Worm (Caenorhabditis elegans) whole organism, L3 larva: ENCODE results near the gene stg-1.

Experiments
- R02D3.7 ChIP-seq: fragments of 150-350 bp; optimal IDR thresholded peaks from 2 replicates; lab custom pipeline; 2014; ENCODE audit warnings: missing biosample characterization, missing genetic modification characterization
- ZK546.5 ChIP-seq: sonication (generic microtip); optimal IDR thresholded peaks from 2 replicates; lab custom pipeline; 2017; ENCODE audit warnings: missing biosample characterization, missing genetic modification characterization
- aly-2 ChIP-seq: fragments of 150-350 bp; optimal IDR thresholded peaks from 2 replicates; lab custom pipeline; 2014; ENCODE audit warnings: missing biosample characterization, missing genetic modification characterization
- ceh-16 ChIP-seq: sonication (generic microtip); optimal IDR thresholded peaks from 2 replicates; lab custom pipeline; 2017; ENCODE audit warnings: missing biosample characterization, missing genetic modification characterization
- ceh-82 ChIP-seq: fragments of 150-350 bp; optimal IDR thresholded peaks from 2 replicates; lab custom pipeline; 2014; ENCODE audit warnings: missing biosample characterization, missing genetic modification characterization
- daf-12 ChIP-seq: fragments of 150-350 bp; optimal IDR thresholded peaks from 2 replicates; lab custom pipeline; 2014; ENCODE audit warnings: missing biosample characterization, missing genetic modification reagents, missing genetic modification characterization
- egl-5 ChIP-seq: fragments of 150-350 bp; optimal IDR thresholded peaks from 2 replicates; lab custom pipeline; 2017; ENCODE audit warnings: missing biosample characterization, missing genetic modification reagents, missing genetic modification characterization, inconsistent platforms
- elt-1 ChIP-seq: fragments of 150-350 bp; optimal IDR thresholded peaks from 2 replicates; lab custom pipeline; 2014; ENCODE audit warnings: missing biosample characterization, missing genetic modification characterization
- elt-2 ChIP-seq: sonication (generic microtip); optimal IDR thresholded peaks from 2 replicates; lab custom pipeline; 2016; ENCODE audit warnings: missing genetic modification reagents, mild to moderate bottlenecking, missing genetic modification characterization, missing compliant biosample characterization
- eor-1 ChIP-seq, 2 experiments: fragments of 150-350 bp; optimal IDR thresholded peaks; 2 replicates each; lab custom pipeline; 2014 to 2018; ENCODE audit warnings: missing biosample characterization in 2 of 2, missing genetic modification characterization in 2 of 2
- fkh-10 ChIP-seq: sonication (generic microtip); optimal IDR thresholded peaks from 2 replicates; lab custom pipeline; 2017; ENCODE audit warnings: missing biosample characterization, missing genetic modification reagents, missing genetic modification characterization
- fkh-2 ChIP-seq: fragments of 150-350 bp; optimal IDR thresholded peaks from 2 replicates; lab custom pipeline; 2014; ENCODE audit warnings: missing biosample characterization, missing genetic modification reagents, missing genetic modification characterization
- fos-1 ChIP-seq: fragments of 150-350 bp; optimal IDR thresholded peaks from 2 replicates; lab custom pipeline; 2014; ENCODE audit warnings: missing biosample characterization, missing genetic modification characterization
- hmg-11 ChIP-seq: sonication (generic microtip); optimal IDR thresholded peaks from 2 replicates; lab custom pipeline; 2016; ENCODE audit warnings: missing genetic modification characterization, missing compliant biosample characterization
- jun-1 ChIP-seq: fragments of 150-350 bp; optimal IDR thresholded peaks from 2 replicates; lab custom pipeline; 2014; ENCODE audit warnings: missing biosample characterization, missing genetic modification reagents, missing genetic modification characterization
- lin-15B ChIP-seq: fragments of 150-350 bp; optimal IDR thresholded peaks from 2 replicates; lab custom pipeline; 2014; ENCODE audit warnings: missing biosample characterization, missing genetic modification characterization
- lin-39 ChIP-seq: fragments of 150-350 bp; optimal IDR thresholded peaks from 2 replicates; lab custom pipeline; 2018; ENCODE audit warnings: missing biosample characterization, missing genetic modification reagents, missing genetic modification characterization
- mdl-1 ChIP-seq: fragments of 150-350 bp; optimal IDR thresholded peaks from 2 replicates; lab custom pipeline; 2014; ENCODE audit warnings: missing biosample characterization, missing genetic modification characterization
- mml-1 ChIP-seq: fragments of 150-350 bp; sonication (generic microtip); optimal IDR thresholded peaks from 3 replicates; lab custom pipeline; 2014; ENCODE audit warnings: missing biosample characterization, missing genetic modification characterization
- nfya-1 ChIP-seq: sonication (generic microtip); optimal IDR thresholded peaks from 2 replicates; lab custom pipeline; 2017; ENCODE audit warnings: missing genetic modification characterization, mild to moderate bottlenecking, missing compliant biosample characterization, antibody characterized with exemption, moderate library complexity; ENCODE audit not compliant: insufficient read depth
- nhr-11 ChIP-seq: fragments of 150-350 bp; optimal IDR thresholded peaks from 2 replicates; lab custom pipeline; 2014; ENCODE audit warnings: missing biosample characterization, missing genetic modification characterization
- nhr-12 ChIP-seq: fragments of 150-350 bp; optimal IDR thresholded peaks from 2 replicates; lab custom pipeline; 2014; ENCODE audit warnings: missing biosample characterization, missing genetic modification characterization
- nhr-23 ChIP-seq: fragments of 150-350 bp; optimal IDR thresholded peaks from 2 replicates; lab custom pipeline; 2014; ENCODE audit warnings: missing biosample characterization, missing genetic modification reagents, missing genetic modification characterization
- nhr-237 ChIP-seq: fragments of 150-350 bp; optimal IDR thresholded peaks from 2 replicates; lab custom pipeline; 2014; ENCODE audit warnings: missing biosample characterization, missing genetic modification characterization
- nhr-25 ChIP-seq: sonication (generic microtip); optimal IDR thresholded peaks from 2 replicates; lab custom pipeline; 2017; ENCODE audit warnings: missing biosample characterization, missing genetic modification characterization
- nhr-28 ChIP-seq: fragments of 150-350 bp; optimal IDR thresholded peaks from 2 replicates; lab custom pipeline; 2014; ENCODE audit warnings: missing biosample characterization, missing genetic modification characterization
- nhr-43 ChIP-seq: sonication (generic microtip); optimal IDR thresholded peaks from 2 replicates; lab custom pipeline; 2016; ENCODE audit warnings: mild to moderate bottlenecking, missing genetic modification characterization, missing compliant biosample characterization; ENCODE audit not compliant: poor library complexity, severe bottlenecking
- nhr-76 ChIP-seq: fragments of 150-350 bp; sonication (generic microtip); optimal IDR thresholded peaks from 5 replicates; lab custom pipeline; 2014; ENCODE audit warnings: missing biosample characterization, missing genetic modification characterization
- pha-4 ChIP-seq: fragments of 150-350 bp; optimal IDR thresholded peaks from 2 replicates; lab custom pipeline; 2014; ENCODE audit warnings: missing biosample characterization, missing genetic modification reagents, missing genetic modification characterization
- pqm-1 ChIP-seq: fragments of 150-350 bp; optimal IDR thresholded peaks from 2 replicates; lab custom pipeline; 2017; ENCODE audit warnings: missing biosample characterization, missing genetic modification characterization, inconsistent platforms
- sea-2 ChIP-seq: fragments of 150-350 bp; sonication (generic microtip); optimal IDR thresholded peaks from 4 replicates; lab custom pipeline; 2014; ENCODE audit warnings: missing biosample characterization, missing genetic modification reagents, missing genetic modification characterization
- skn-1 ChIP-seq: fragments of 150-350 bp; optimal IDR thresholded peaks from 2 replicates; lab custom pipeline; 2014; ENCODE audit warnings: missing biosample characterization, missing genetic modification characterization
- snpc-4 ChIP-seq: fragments of 150-350 bp; optimal IDR thresholded peaks from 2 replicates; lab custom pipeline; 2014; ENCODE audit warnings: missing biosample characterization, missing genetic modification characterization
- tbx-2 ChIP-seq: sonication (generic microtip); optimal IDR thresholded peaks from 2 replicates; lab custom pipeline; 2016; ENCODE audit warnings: mild to moderate bottlenecking, missing genetic modification characterization, missing compliant biosample characterization
- unc-39 ChIP-seq: sonication (generic microtip); optimal IDR thresholded peaks from 4 replicates; lab custom pipeline; 2017; ENCODE audit warnings: missing biosample characterization, missing genetic modification characterization
- unc-62 ChIP-seq: fragments of 150-350 bp; sonication (generic microtip); optimal IDR thresholded peaks from 4 replicates; lab custom pipeline; 2014; ENCODE audit warnings: missing biosample characterization, missing genetic modification reagents, missing genetic modification characterization
- zag-1 ChIP-seq: fragments of 150-350 bp; optimal IDR thresholded peaks from 2 replicates; lab custom pipeline; 2014; ENCODE audit warnings: missing biosample characterization, missing genetic modification characterization
- ztf-11 ChIP-seq: fragments of 150-350 bp; optimal IDR thresholded peaks from 2 replicates; lab custom pipeline; 2014; ENCODE audit warnings: missing biosample characterization, missing genetic modification characterization
- ztf-4 ChIP-seq: fragments of 150-350 bp; optimal IDR thresholded peaks from 2 replicates; lab custom pipeline; 2014; ENCODE audit warnings: missing biosample characterization, missing genetic modification characterization

stg-1 gene

DNA sequence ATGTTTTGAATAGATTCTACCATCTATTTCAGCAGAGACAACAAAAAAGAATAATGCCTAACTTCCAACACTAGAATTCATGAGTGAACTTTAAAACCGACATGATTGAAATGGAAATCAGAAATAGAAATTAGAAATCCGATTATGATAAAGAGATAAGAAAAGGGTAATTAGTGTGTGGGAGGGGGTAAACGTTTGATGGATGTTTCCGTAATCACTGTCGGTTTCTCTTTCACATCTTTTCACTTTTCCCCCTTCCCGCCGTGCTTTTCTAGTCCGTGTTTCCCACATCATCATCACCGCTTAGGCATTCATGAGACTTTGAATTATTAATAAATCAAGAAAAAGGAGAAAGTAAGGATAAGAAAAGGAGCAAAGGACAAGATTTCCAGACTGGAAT lies 14.8 kb downstream of the stg-1 start:
- TF ChIP-seq hmg-11 (tag; lab: Kevin White, UChicago) (no peak), R02D3.7 (no peak), daf-12 (no peak), sea-2 (GFP tag; lab: Kevin White, UChicago) (no peak), elt-2 (no peak), mml-1 (tag; lab: Kevin White, UChicago) (no peak), ceh-82 (tag; lab: Kevin White, UChicago) (no peak), lin-39 (tag; lab: Kevin White, UChicago) (no peak), elt-1 (tag; lab: Kevin White, UChicago) (no peak), zag-1 (tag; lab: Kevin White, UChicago) (no peak), nhr-43 (tag; lab: Kevin White, UChicago) (no peak), ztf-4 (no peak), pha-4 (tag; lab: Kevin White, UChicago) (no peak), unc-39 (no peak), nhr-25 (tag; lab: Kevin White, UChicago) (no peak), skn-1 (tag; lab: Kevin White, UChicago) (no peak), ztf-11 (tag; lab: Kevin White, UChicago) (no peak)

DNA sequence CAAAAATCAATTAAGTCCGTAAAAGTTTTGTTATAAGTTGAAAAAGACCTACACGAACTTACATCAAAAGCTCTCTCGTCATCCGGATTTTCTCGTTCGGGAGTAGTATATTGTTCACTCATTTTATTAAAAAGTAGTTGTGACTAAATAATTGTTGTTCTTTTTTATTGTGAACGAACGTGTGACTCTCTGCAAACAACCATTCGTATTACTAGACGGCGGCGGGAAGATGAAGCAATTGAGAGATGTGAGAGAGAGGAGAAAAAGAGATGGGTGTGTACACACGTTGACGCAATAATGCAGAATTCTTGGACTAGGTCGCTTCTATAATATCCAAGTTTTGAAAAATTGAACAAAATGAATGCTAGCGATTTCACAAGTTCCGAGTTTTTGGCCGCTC lies 15.5 kb downstream of the stg-1 start, which contains the start of the genes F52H3.11 and bath-38:
TSS of gene F52H3.11 (minus strand) at position 203 of the 400 bp plus-strand sequence.
TSS of gene bath-38 (minus strand) at position 310 of the 400 bp plus-strand sequence.
- no peak for TF ChIP-seq nhr-28 (tag; lab: Kevin White, UChicago)
- no peak for TF ChIP-seq ZK546.5 (tag; lab: Kevin White, UChicago)
- TF ChIP-seq pha-4 (tag; lab: Kevin White, UChicago): peak; percentile 89
- TF ChIP-seq nfya-1 (tag; lab: Kevin White, UChicago): peak; percentile 55
- peak; percentile 21 for TF ChIP-seq lin-39 (tag; lab: Kevin White, UChicago)
- TF ChIP-seq fkh-10 (GFP tag; lab: Kevin White, UChicago): no peak
- peak; percentile 49 for TF ChIP-seq egl-5 (tag; lab: Kevin White, UChicago)
- TF ChIP-seq lin-15B (tag; lab: Kevin White, UChicago): peak; percentile 16
- peak; percentile 34 for TF ChIP-seq nhr-25 (tag; lab: Kevin White, UChicago)
- TF ChIP-seq jun-1 (tag; lab: Kevin White, UChicago): no peak
- no peak for TF ChIP-seq hmg-11 (tag; lab: Kevin White, UChicago)
- peak; percentile 66 for TF ChIP-seq snpc-4
- peak; percentile 24 for TF ChIP-seq elt-2
- no peak for TF ChIP-seq fkh-2 (tag; lab: Kevin White, UChicago)
- no peak for TF ChIP-seq ceh-82 (tag; lab: Kevin White, UChicago)
- TF ChIP-seq nhr-237 (tag; lab: Kevin White, UChicago): no peak
- TF ChIP-seq R02D3.7: no peak
- no peak for TF ChIP-seq mdl-1 (tag; lab: Kevin White, UChicago)

ce11 chrII:10040834-10041233 lies 19.6 kb downstream of the stg-1 start, which contains the start of gene ogr-2:
Gene ogr-2 (plus strand): TSS chrII:10041134.
- TF ChIP-seq elt-2: no peak
- no peak for TF ChIP-seq lin-39 (tag; lab: Kevin White, UChicago)
- TF ChIP-seq mdl-1 (tag; lab: Kevin White, UChicago): no peak
- TF ChIP-seq ztf-11 (tag; lab: Kevin White, UChicago): no peak
- TF ChIP-seq nhr-11 (tag; lab: Kevin White, UChicago): no peak
- TF ChIP-seq fkh-10 (GFP tag; lab: Kevin White, UChicago): no peak
- TF ChIP-seq nhr-23 (tag; lab: Kevin White, UChicago): no peak
- TF ChIP-seq ZK546.5 (tag; lab: Kevin White, UChicago): no peak
- TF ChIP-seq nfya-1 (tag; lab: Kevin White, UChicago): no peak
- TF ChIP-seq unc-39: no peak
- TF ChIP-seq hmg-11 (tag; lab: Kevin White, UChicago): no peak
- TF ChIP-seq fkh-2 (tag; lab: Kevin White, UChicago): no peak
- TF ChIP-seq nhr-43 (tag; lab: Kevin White, UChicago): no peak
- no peak for TF ChIP-seq elt-1 (tag; lab: Kevin White, UChicago)
- TF ChIP-seq, all 47 proteins: peak for 0

ce11 chrII:10039799-10040198 lies 20.7 kb downstream of the stg-1 start, which contains the start of gene let-268:
Gene let-268 (minus strand): TSS chrII:10039980.
- TF ChIP-seq pha-4 (tag; lab: Kevin White, UChicago) (no peak), daf-12 (no peak), nfya-1 (tag; lab: Kevin White, UChicago) (peak; percentile 2)

DNA sequence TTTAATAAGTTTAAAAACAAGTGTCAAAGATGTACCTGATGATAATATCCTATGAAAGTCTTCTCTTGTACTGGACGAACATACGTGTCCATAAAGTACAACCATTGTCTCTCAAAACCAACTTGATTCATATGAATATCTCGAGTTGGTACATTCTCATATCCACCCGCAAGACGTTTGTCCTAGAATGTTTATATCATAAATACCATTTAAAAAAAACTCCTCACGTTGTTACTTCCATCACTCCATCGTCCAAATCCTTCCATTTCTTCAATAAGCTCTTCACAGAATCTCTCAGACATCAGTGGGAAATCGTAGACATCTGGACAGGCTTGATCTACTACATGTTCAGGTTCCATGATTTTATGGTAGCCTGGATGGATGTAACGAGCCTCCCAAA lies 25.0 kb downstream of the stg-1 start:
- no peak for TF ChIP-seq ceh-16 (tag; lab: Kevin White, UChicago)
- no peak for TF ChIP-seq unc-62 (GFP tag; lab: Kevin White, UChicago)
- TF ChIP-seq nhr-25 (tag; lab: Kevin White, UChicago): no peak
- no peak for TF ChIP-seq mdl-1 (tag; lab: Kevin White, UChicago)
- no peak for TF ChIP-seq nhr-12 (tag; lab: Kevin White, UChicago)
- no peak for TF ChIP-seq fos-1 (tag; lab: Kevin White, UChicago)
- TF ChIP-seq aly-2 (tag; lab: Kevin White, UChicago): no peak
- TF ChIP-seq jun-1 (tag; lab: Kevin White, UChicago): no peak
- no peak for TF ChIP-seq lin-39 (tag; lab: Kevin White, UChicago)
- TF ChIP-seq nhr-76 (tag; lab: Kevin White, UChicago): no peak
- no peak for TF ChIP-seq ztf-4
- no peak for TF ChIP-seq pqm-1 (tag; lab: Kevin White, UChicago)
- no peak for TF ChIP-seq skn-1 (tag; lab: Kevin White, UChicago)
- no peak for TF ChIP-seq nhr-23 (tag; lab: Kevin White, UChicago)
- TF ChIP-seq ZK546.5 (tag; lab: Kevin White, UChicago): no peak
- no peak for TF ChIP-seq tbx-2 (tag; lab: Kevin White, UChicago)
- TF ChIP-seq eor-1 (tag; optimal IDR thresholded peaks at IDR 0.05; lab: Kevin White, UChicago): no peak
- no peak for TF ChIP-seq mml-1 (tag; lab: Kevin White, UChicago)
